Worm (Caenorhabditis elegans) whole organism, L1 larva: ENCODE measurements around the gene ggtb-1.

Experiments used
- lin-13 ChIP-seq: fragments of 150-350 bp; optimal IDR thresholded peaks from 2 replicates; lab custom pipeline; 2014; ENCODE audit warnings: missing biosample characterization, missing genetic modification reagents, missing genetic modification characterization
- nhr-19 ChIP-seq: fragments of 200-800 bp; sonication (Bioruptor generic); conservative IDR thresholded peaks from 2 replicates; pipeline ENCODE4 v1.3.6; 2022; ENCODE audit warnings: missing genetic modification characterization, missing compliant biosample characterization
- nhr-76 ChIP-seq: sonication (generic microtip); optimal IDR thresholded peaks from 2 replicates; lab custom pipeline; 2017; ENCODE audit warnings: missing biosample characterization, missing genetic modification characterization
- pax-3 ChIP-seq: fragments of 200-800 bp; sonication (Bioruptor generic); optimal IDR thresholded peaks from 2 replicates; lab custom pipeline; 2018; ENCODE audit warnings: mild to moderate bottlenecking, missing genetic modification characterization, moderate library complexity, missing compliant biosample characterization

DNA sequence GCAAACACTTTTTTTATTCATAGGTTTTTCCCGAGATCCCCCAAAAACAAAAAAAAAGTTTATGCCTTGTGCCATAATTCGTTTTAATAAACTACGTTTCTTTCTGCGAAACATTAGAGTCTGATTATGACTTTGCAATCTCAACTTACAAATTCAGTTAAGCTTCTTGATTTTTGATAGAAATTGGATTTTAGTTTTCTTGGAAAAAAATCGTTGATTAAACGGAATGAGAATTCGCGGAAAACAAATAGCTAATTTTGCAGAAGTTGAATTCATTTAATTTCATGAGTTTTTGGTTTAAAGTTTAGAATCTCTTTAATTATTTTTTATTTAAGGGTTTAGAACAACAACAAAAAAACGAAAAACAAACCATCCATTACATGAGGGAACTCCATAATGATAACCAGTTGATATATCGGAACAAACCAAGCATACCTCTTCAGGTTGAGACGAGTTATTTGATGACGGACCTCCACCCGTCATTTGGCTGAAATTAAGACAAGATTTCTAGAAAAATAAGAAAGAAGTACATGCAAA is 18.5 kb upstream of the ggtb-1 start, which contains the start of gene nhr-10:
- TF ChIP-seq pax-3 (no peak), nhr-76 (no peak), lin-13 (GFP tag; lab: Kevin White, UChicago) (no peak), nhr-19 (GFP tag; lab: Robert Waterston, UW) (no peak)
